Fruit fly (Drosophila melanogaster) whole organism, embryonic: ENCODE measurements around the gene CG13707.

ENCODE experiments used
- ATbp ChIP-seq: fragments of 200-800 bp; sonication (Bioruptor generic); optimal IDR thresholded peaks from 2 replicates; lab custom pipeline; 2017; ENCODE audit warnings: missing biosample characterization, mild to moderate bottlenecking, missing genetic modification characterization, missing genetic modification reagents
- Ada2b ChIP-seq: fragments of 200-800 bp; sonication (Bioruptor generic); IDR thresholded peaks from 2 replicates; pipeline ENCODE4 v1.3.6; 2022; ENCODE audit warnings: missing biosample characterization, missing genetic modification characterization
- Atf3 ChIP-seq: fragments of 200-800 bp; sonication (Bioruptor generic); optimal IDR thresholded peaks from 3 replicates; lab custom pipeline; 2016; ENCODE audit warnings: missing biosample characterization, missing genetic modification characterization
- Bgb ChIP-seq: fragments of 200-800 bp; sonication (Bioruptor generic); IDR thresholded peaks from 2 replicates; pipeline ENCODE4 v1.3.6; 2022; ENCODE audit warnings: missing biosample characterization, missing genetic modification characterization; ENCODE audit not compliant: partially characterized antibody
- CG10543 ChIP-seq: fragments of 200-800 bp; sonication (Bioruptor generic); optimal IDR thresholded peaks from 3 replicates; lab custom pipeline; 2017; ENCODE audit warnings: missing biosample characterization, mild to moderate bottlenecking, missing genetic modification characterization, moderate library complexity
- CG10565 ChIP-seq: fragments of 200-800 bp; sonication (Bioruptor generic); optimal IDR thresholded peaks from 3 replicates; lab custom pipeline; 2016; ENCODE audit warnings: missing biosample characterization, mild to moderate bottlenecking, missing genetic modification characterization
- CG11456 ChIP-seq: fragments of 200-800 bp; sonication (Bioruptor generic); IDR thresholded peaks from 3 replicates; pipeline ENCODE4 v1.3.6; 2022; ENCODE audit warnings: missing biosample characterization, missing genetic modification characterization
- CG11723 ChIP-seq: fragments of 200-800 bp; sonication (Bioruptor generic); optimal IDR thresholded peaks from 2 replicates; lab custom pipeline; 2017; ENCODE audit warnings: missing biosample characterization, mild to moderate bottlenecking, missing genetic modification characterization
- CG13296 ChIP-seq: fragments of 200-800 bp; sonication (Bioruptor generic); optimal IDR thresholded peaks from 3 replicates; lab custom pipeline; 2018; ENCODE audit warnings: missing biosample characterization, mild to moderate bottlenecking, missing genetic modification characterization
- CG14710 ChIP-seq: fragments of 200-800 bp; sonication (Bioruptor generic); optimal IDR thresholded peaks from 3 replicates; lab custom pipeline; 2019; ENCODE audit warnings: missing biosample characterization, mild to moderate bottlenecking, missing genetic modification characterization, moderate library complexity
- CG15073 ChIP-seq: fragments of 200-800 bp; sonication (Bioruptor generic); optimal IDR thresholded peaks from 2 replicates; lab custom pipeline; 2016; ENCODE audit warnings: missing biosample characterization, missing genetic modification characterization
- CG15514 ChIP-seq: fragments of 200-800 bp; sonication (Bioruptor generic); optimal IDR thresholded peaks from 3 replicates; lab custom pipeline; 2017; ENCODE audit warnings: missing biosample characterization, missing genetic modification characterization, mild to moderate bottlenecking, moderate library complexity, missing genetic modification reagents
- CG1792 ChIP-seq: fragments of 200-800 bp; sonication (Bioruptor generic); optimal IDR thresholded peaks from 2 replicates; lab custom pipeline; 2016; ENCODE audit warnings: missing biosample characterization, missing genetic modification characterization
- CG18011 ChIP-seq: fragments of 200-800 bp; sonication (Bioruptor generic); optimal IDR thresholded peaks from 2 replicates; lab custom pipeline; 2017; ENCODE audit warnings: missing biosample characterization, missing genetic modification characterization, mild to moderate bottlenecking, moderate library complexity, missing genotype
- CG30403 ChIP-seq: fragments of 200-800 bp; sonication (Bioruptor generic); optimal IDR thresholded peaks from 3 replicates; lab custom pipeline; 2016; ENCODE audit warnings: missing biosample characterization, missing genetic modification characterization
- CG3163 ChIP-seq: fragments of 200-800 bp; sonication (Bioruptor generic); optimal IDR thresholded peaks from 3 replicates; lab custom pipeline; 2016; ENCODE audit warnings: missing biosample characterization, missing genetic modification characterization
- CG3847 ChIP-seq: fragments of 200-800 bp; sonication (Bioruptor generic); IDR thresholded peaks from 2 replicates; pipeline ENCODE4 v1.3.6; 2022; ENCODE audit warnings: missing biosample characterization, missing genetic modification characterization
- CG42726 ChIP-seq: fragments of 200-800 bp; sonication (Bioruptor generic); IDR thresholded peaks from 2 replicates; pipeline ENCODE4 v1.3.6; 2022; ENCODE audit warnings: missing biosample characterization, missing genetic modification characterization; ENCODE audit not compliant: partially characterized antibody
- CG43689 ChIP-seq: fragments of 200-800 bp; sonication (Bioruptor generic); IDR thresholded peaks from 2 replicates; pipeline ENCODE4 v1.3.6; 2022; ENCODE audit warnings: missing biosample characterization, missing genetic modification characterization
- CG5180 ChIP-seq: fragments of 200-800 bp; sonication (Bioruptor generic); optimal IDR thresholded peaks from 3 replicates; lab custom pipeline; 2017; ENCODE audit warnings: missing biosample characterization, missing genetic modification characterization, mild to moderate bottlenecking, moderate library complexity, missing genetic modification reagents
- CG6175 ChIP-seq: fragments of 200-800 bp; sonication (Bioruptor generic); IDR thresholded peaks from 3 replicates; pipeline ENCODE4 v1.3.6; 2022; ENCODE audit warnings: missing biosample characterization, missing genetic modification characterization
- CG8359 ChIP-seq: fragments of 200-800 bp; sonication (Bioruptor generic); optimal IDR thresholded peaks from 2 replicates; lab custom pipeline; 2017; ENCODE audit warnings: missing biosample characterization, mild to moderate bottlenecking, missing genetic modification characterization, borderline replicate concordance
- CG8924 ChIP-seq: fragments of 200-800 bp; optimal IDR thresholded peaks from 3 replicates; lab custom pipeline; 2019; ENCODE audit warnings: missing biosample characterization, mild to moderate bottlenecking, missing genetic modification characterization, moderate library complexity
- CTCF ChIP-seq: fragments of 200-800 bp; sonication (Bioruptor generic); optimal IDR thresholded peaks from 2 replicates; lab custom pipeline; 2017; ENCODE audit warnings: missing biosample characterization, mild to moderate bottlenecking, missing genetic modification characterization, moderate library complexity
- Chrac-16 ChIP-seq: fragments of 200-800 bp; sonication (Bioruptor generic); optimal IDR thresholded peaks from 3 replicates; lab custom pipeline; 2016; ENCODE audit warnings: missing biosample characterization, missing genetic modification characterization
- Dbx ChIP-seq: fragments of 200-800 bp; sonication (Bioruptor generic); IDR thresholded peaks from 3 replicates; pipeline ENCODE4 v1.3.6; 2022; ENCODE audit warnings: missing biosample characterization, missing genetic modification characterization
- HHEX ChIP-seq: fragments of 200-800 bp; sonication (Bioruptor generic); optimal IDR thresholded peaks from 3 replicates; lab custom pipeline; 2017; ENCODE audit warnings: missing biosample characterization, mild to moderate bottlenecking, missing genetic modification characterization, missing genetic modification reagents
- HLH4C ChIP-seq: fragments of 200-800 bp; sonication (Bioruptor generic); IDR thresholded peaks from 3 replicates; pipeline ENCODE4 v1.3.6; 2022; ENCODE audit warnings: missing biosample characterization, missing genetic modification characterization; ENCODE audit not compliant: partially characterized antibody
- HmgD ChIP-seq: fragments of 200-800 bp; sonication (Bioruptor generic); optimal IDR thresholded peaks from 3 replicates; lab custom pipeline; 2016; ENCODE audit warnings: missing biosample characterization, missing genetic modification characterization
- Hmx ChIP-seq: fragments of 200-800 bp; sonication (Bioruptor generic); optimal IDR thresholded peaks from 2 replicates; lab custom pipeline; 2016; ENCODE audit warnings: missing biosample characterization, missing genetic modification characterization
- Rfx ChIP-seq: fragments of 200-800 bp; sonication (Bioruptor generic); IDR thresholded peaks from 2 replicates; pipeline ENCODE4 v1.3.6; 2022; ENCODE audit warnings: missing biosample characterization, missing genetic modification characterization
- Rx ChIP-seq: fragments of 200-800 bp; sonication (Bioruptor generic); IDR thresholded peaks from 2 replicates; pipeline ENCODE4 v1.3.6; 2022; ENCODE audit warnings: missing biosample characterization, missing genetic modification characterization
- Sox100B ChIP-seq: fragments of 200-800 bp; sonication (Bioruptor generic); optimal IDR thresholded peaks from 3 replicates; lab custom pipeline; 2018; ENCODE audit warnings: missing biosample characterization, mild to moderate bottlenecking, missing genetic modification characterization
- Xbp1 ChIP-seq: fragments of 200-800 bp; sonication (Bioruptor generic); optimal IDR thresholded peaks from 3 replicates; lab custom pipeline; 2016; ENCODE audit warnings: missing biosample characterization, mild to moderate bottlenecking, missing genetic modification characterization
- amos ChIP-seq: fragments of 200-800 bp; sonication (Bioruptor generic); IDR thresholded peaks from 2 replicates; pipeline ENCODE4 v1.3.6; 2022; ENCODE audit warnings: missing biosample characterization, missing genetic modification characterization; ENCODE audit not compliant: partially characterized antibody
- br ChIP-seq: fragments of >200 bp; optimal IDR thresholded peaks from 2 replicates; lab custom pipeline; 2017
- cad ChIP-seq: fragments of >200 bp; optimal IDR thresholded peaks from 2 replicates; lab custom pipeline; 2017; ENCODE audit warnings: missing biosample characterization, missing genetic modification characterization
- ci ChIP-seq: fragments of 200-800 bp; sonication (Bioruptor generic); IDR thresholded peaks from 3 replicates; pipeline ENCODE4 v1.3.6; 2022; ENCODE audit warnings: missing biosample characterization, missing genetic modification characterization
- ewg ChIP-seq: fragments of 200-800 bp; sonication (Bioruptor generic); optimal IDR thresholded peaks from 3 replicates; lab custom pipeline; 2017; ENCODE audit warnings: mild to moderate bottlenecking, missing biosample characterization, missing genetic modification reagents, missing genetic modification characterization
- gem ChIP-seq: fragments of 200-800 bp; sonication (Bioruptor generic); optimal IDR thresholded peaks from 2 replicates; lab custom pipeline; 2019; ENCODE audit warnings: missing biosample characterization, mild to moderate bottlenecking, missing genetic modification characterization, moderate library complexity
- hb ChIP-seq: fragments of 200-800 bp; sonication (Bioruptor generic); IDR thresholded peaks from 3 replicates; pipeline ENCODE4 v1.3.6; 2022; ENCODE audit warnings: missing biosample characterization, missing genetic modification characterization; ENCODE audit not compliant: partially characterized antibody
- insv ChIP-seq, 2 experiments: fragments of 200-800 bp; sonication (Bioruptor generic); optimal IDR thresholded peaks; 3 replicates each; lab custom pipeline; 2016 to 2018; ENCODE audit warnings: missing biosample characterization in 2 of 2, missing genetic modification characterization in 2 of 2
- kni ChIP-seq: fragments of 200-800 bp; sonication (Bioruptor generic); optimal IDR thresholded peaks from 3 replicates; lab custom pipeline; 2017; ENCODE audit warnings: mild to moderate bottlenecking, missing biosample characterization, missing genetic modification reagents, missing genetic modification characterization
- nau ChIP-seq: fragments of 200-800 bp; sonication (Bioruptor generic); optimal IDR thresholded peaks from 3 replicates; lab custom pipeline; 2017; ENCODE audit warnings: missing biosample characterization, mild to moderate bottlenecking, missing genetic modification characterization, missing genetic modification reagents
- nmo ChIP-seq: fragments of 200-800 bp; sonication (Bioruptor generic); optimal IDR thresholded peaks from 2 replicates; lab custom pipeline; 2018; ENCODE audit warnings: missing biosample characterization, mild to moderate bottlenecking, missing genetic modification characterization, moderate library complexity
- salm ChIP-seq: fragments of 200-800 bp; sonication (Bioruptor generic); optimal IDR thresholded peaks from 2 replicates; lab custom pipeline; 2018; ENCODE audit warnings: missing biosample characterization, mild to moderate bottlenecking, missing genetic modification characterization
- sug ChIP-seq: fragments of 200-800 bp; optimal IDR thresholded peaks from 2 replicates; lab custom pipeline; 2019; ENCODE audit warnings: missing biosample characterization, mild to moderate bottlenecking, missing genetic modification characterization, moderate library complexity
- toy ChIP-seq: fragments of 200-800 bp; sonication (Bioruptor generic); IDR thresholded peaks from 2 replicates; pipeline ENCODE4 v1.3.6; 2022; ENCODE audit warnings: missing biosample characterization, missing genetic modification characterization
- trh ChIP-seq: fragments of 200-800 bp; sonication (Bioruptor generic); optimal IDR thresholded peaks from 2 replicates; lab custom pipeline; 2016; ENCODE audit warnings: missing biosample characterization, missing genetic modification characterization
- zen ChIP-seq: fragments of 200-800 bp; sonication (Bioruptor generic); optimal IDR thresholded peaks from 3 replicates; lab custom pipeline; 2018; ENCODE audit warnings: missing biosample characterization, mild to moderate bottlenecking, missing genetic modification characterization, moderate library complexity
- zen2 ChIP-seq: fragments of 200-800 bp; sonication (Bioruptor generic); IDR thresholded peaks from 3 replicates; pipeline ENCODE4 v1.3.6; 2022; ENCODE audit warnings: missing biosample characterization, missing genetic modification characterization; ENCODE audit not compliant: partially characterized antibody

Gene CG13707

dm6 chr3L:4825584-4825983, 14.3 kb downstream of the CG13707 start, which contains the start of the genes Dhc64C and LeuRS-m (continued):
- TF ChIP-seq Hmx (GFP tag; lab: Kevin White, UChicago) (no peak), CG43689 (no peak), CG13296 (no peak), CG6175 (GFP tag; lab: Robert Waterston, UW) (no peak), br (no peak), trh (GFP tag; lab: Kevin White, UChicago) (no peak), salm (tag; lab: Kevin White, UChicago) (no peak), Rfx (GFP tag; lab: Robert Waterston, UW) (peak; percentile 69), zen (peak; percentile 31), ci (GFP tag; lab: Robert Waterston, UW) (peak; percentile 47; the same call in 1 of the 3 replicates), cad (no peak), ATbp (GFP tag; lab: Kevin White, UChicago) (no peak), CG11456 (GFP tag; lab: Robert Waterston, UW) (no peak), CG15514 (GFP tag; lab: Kevin White, UChicago) (peak; percentile 74), CG42726 (GFP tag; lab: Robert Waterston, UW) (peak; percentile 74), HLH4C (peak; percentile 63), sug (tag; lab: Kevin White, UChicago) (no peak), CG5180 (GFP tag; lab: Kevin White, UChicago) (no peak), CG1792 (GFP tag; lab: Kevin White, UChicago) (no peak), zen2 (GFP tag; lab: Robert Waterston, UW) (0 out of 3 replicates have a peak, but pooled peaks have one; percentile 7), nmo (GFP tag; lab: Kevin White, UChicago) (peak; percentile 66), CG15073 (GFP tag; lab: Kevin White, UChicago) (no peak), CG3847 (GFP tag; lab: Robert Waterston, UW) (peak; percentile 93), amos (GFP tag; lab: Robert Waterston, UW) (peak; percentile 72), CG30403 (peak; percentile 27), Ada2b (GFP tag; lab: Robert Waterston, UW) (peak; percentile 56), Atf3 (GFP tag; lab: Kevin White, UChicago) (peak; percentile 62), CG10543 (no peak), CG11723 (GFP tag; lab: Kevin White, UChicago) (no peak), ewg (peak; percentile 75), HHEX (GFP tag; lab: Kevin White, UChicago) (no peak), nau (no peak), gem (tag; lab: Kevin White, UChicago) (no peak), Bgb (GFP tag; lab: Robert Waterston, UW) (peak; percentile 70; the same call in 1 of the 2 replicates), hb (GFP tag; lab: Robert Waterston, UW) (no peak; the same call in 2 of the 3 replicates), kni (peak; percentile 17), CG8924 (tag; lab: Kevin White, UChicago) (no peak), CG14710 (tag; lab: Kevin White, UChicago) (peak; percentile 54), Sox100B (no peak), CG10565 (GFP tag; lab: Kevin White, UChicago) (no peak), toy (no peak), Rx (no peak), CG18011 (no peak), HmgD (GFP tag; lab: Kevin White, UChicago) (peak; percentile 89), CTCF (no peak), Dbx (GFP tag; lab: Robert Waterston, UW) (0 out of 3 replicates have a peak, but pooled peaks have one; percentile 40), CG3163 (GFP tag; lab: Kevin White, UChicago) (peak; percentile 26), CG8359 (GFP tag; lab: Kevin White, UChicago) (no peak), insv (GFP tag; optimal IDR thresholded peaks at IDR 0.05; lab: Kevin White, UChicago) (peak in 1 of 2 experiments; percentile 81), Chrac-16 (GFP tag; lab: Kevin White, UChicago) (peak; percentile 38), Xbp1 (GFP tag; lab: Kevin White, UChicago) (peak; percentile 33)
